Worm (Caenorhabditis elegans) whole organism, late embryonic: ENCODE data around the gene F53F4.15.

Experiments
- C08G9.2 ChIP-seq: sonication (generic microtip); optimal IDR thresholded peaks from 2 replicates; lab custom pipeline; 2016; ENCODE audit warnings: mild to moderate bottlenecking, missing genetic modification characterization, moderate library complexity, missing compliant biosample characterization
- ama-1 ChIP-seq: fragments of 150-350 bp; optimal IDR thresholded peaks from 2 replicates; lab custom pipeline; 2014
- ceh-45 ChIP-seq: fragments of 200-800 bp; sonication (Bioruptor generic); IDR thresholded peaks from 2 replicates; pipeline ENCODE4 v1.3.6; 2022; ENCODE audit warnings: missing genetic modification reagents, missing genetic modification characterization, missing compliant biosample characterization
- tbx-7 ChIP-seq: sonication (generic microtip); optimal IDR thresholded peaks from 2 replicates; lab custom pipeline; 2016; ENCODE audit warnings: missing genotype, missing genetic modification characterization, missing compliant biosample characterization

DNA sequence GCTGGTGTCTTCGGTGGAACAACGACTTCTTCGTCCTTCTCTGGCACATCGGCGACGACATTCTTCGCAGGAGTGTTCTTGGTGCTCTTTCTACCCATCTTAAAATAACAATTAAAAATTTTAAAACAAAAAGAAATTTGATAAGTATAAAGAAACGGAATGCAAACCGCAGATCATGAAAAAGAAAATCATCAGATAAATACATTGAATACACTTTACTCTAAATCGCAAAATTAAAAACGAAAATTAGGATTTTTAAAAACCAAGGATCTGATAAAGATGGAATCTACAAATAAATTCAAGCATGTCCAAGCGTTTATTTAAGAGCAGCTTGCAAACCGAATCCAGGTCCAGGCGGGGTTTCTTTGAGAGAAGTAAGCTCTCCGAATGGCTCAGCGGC lies 3.6 kb downstream of the F53F4.15 start, which contains the start of gene F53F4.11:
- TF ChIP-seq ama-1 (no peak), tbx-7 (tag; lab: Kevin White, UChicago) (no peak), ceh-45 (no peak), C08G9.2 (no peak)
